Worm (Caenorhabditis elegans): Measurements from ENCODE around the gene unc-116.
"Not testable (repeated sequence)": the region's sequence is repeated elsewhere in the genome, so short reads cannot be mapped to it uniquely, and the experiment has no call there.

Gene unc-116

ce11 chrIII:8356407-8356881 is 1.5 kb upstream of the unc-116 start:
- TF ChIP-seq elt-1 (tag; optimal IDR thresholded peaks at IDR 0.05) (peak; percentile 15), nhr-28 (tag; optimal IDR thresholded peaks at IDR 0.05) (no peak), skn-1 (tag; optimal IDR thresholded peaks at IDR 0.05) (no peak), hmg-11 (tag; optimal IDR thresholded peaks at IDR 0.05) (peak; percentile 95), lsy-12 (tag; optimal IDR thresholded peaks at IDR 0.05) (peak; percentile 49), nhr-25 (tag; optimal IDR thresholded peaks at IDR 0.05) (peak; percentile 73), pha-4 (tag; optimal IDR thresholded peaks at IDR 0.05) (peak; percentile 82), nhr-23 (tag; optimal IDR thresholded peaks at IDR 0.05) (peak; percentile 46), lin-15B (tag; optimal IDR thresholded peaks at IDR 0.05) (peak; percentile 87), fkh-10 (GFP tag; optimal IDR thresholded peaks at IDR 0.05) (peak; percentile 11), ztf-11 (tag; optimal IDR thresholded peaks at IDR 0.05) (no peak), fkh-2 (tag; optimal IDR thresholded peaks at IDR 0.05) (no peak), egl-27 (tag; optimal IDR thresholded peaks at IDR 0.05) (no peak), R02D3.7 (tag; optimal IDR thresholded peaks at IDR 0.05) (peak; percentile 32), unc-39 (tag; optimal IDR thresholded peaks at IDR 0.05) (no peak), egl-5 (tag; optimal IDR thresholded peaks at IDR 0.05) (peak; percentile 47), ztf-4 (tag; optimal IDR thresholded peaks at IDR 0.05) (no peak), elt-2 (tag; optimal IDR thresholded peaks at IDR 0.05) (peak; percentile 49), lin-39 (tag; optimal IDR thresholded peaks at IDR 0.05) (peak; percentile 67), ceh-28 (tag; optimal IDR thresholded peaks at IDR 0.05) (peak; percentile 58), nhr-43 (tag; optimal IDR thresholded peaks at IDR 0.05; ENCODE audit: poor library complexity, severe bottlenecking) (peak; percentile 51), ceh-16 (tag; optimal IDR thresholded peaks at IDR 0.05) (no peak), mdl-1 (tag; optimal IDR thresholded peaks at IDR 0.05) (no peak), pqm-1 (tag; optimal IDR thresholded peaks at IDR 0.05) (peak; percentile 50), nhr-11 (tag; optimal IDR thresholded peaks at IDR 0.05) (peak; percentile 7), ama-1 (optimal IDR thresholded peaks at IDR 0.05) (peak; percentile 59), nfya-1 (tag; optimal IDR thresholded peaks at IDR 0.05; ENCODE audit: insufficient read depth) (peak; percentile 87), jun-1 (tag; optimal IDR thresholded peaks at IDR 0.05) (peak; percentile 80), snpc-4 (tag; optimal IDR thresholded peaks at IDR 0.05) (peak; percentile 70), zag-1 (tag; optimal IDR thresholded peaks at IDR 0.05) (no peak)

DNA sequence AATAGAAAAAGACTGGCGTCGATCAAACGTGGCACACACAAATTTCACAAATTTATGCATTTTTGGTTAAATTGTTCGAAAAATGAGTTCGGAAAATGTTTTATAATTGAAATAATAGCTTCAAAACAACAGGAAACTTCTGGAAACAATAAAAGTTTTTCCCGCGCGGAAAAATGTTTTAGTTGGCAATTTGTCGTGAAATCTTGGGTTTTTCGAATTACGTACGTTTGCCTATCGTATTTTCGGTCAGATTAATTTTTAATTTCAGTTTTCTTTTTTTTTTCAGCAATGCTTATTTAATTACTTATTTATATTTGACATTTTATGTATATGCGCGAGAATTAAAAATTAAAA is 465 bp upstream of the unc-116 start:
- TF ChIP-seq eor-1 (tag; optimal IDR thresholded peaks at IDR 0.05): no peak
- TF ChIP-seq skn-1 (tag; optimal IDR thresholded peaks at IDR 0.05): no peak
- TF ChIP-seq R02D3.7 (tag; optimal IDR thresholded peaks at IDR 0.05): no peak
- no peak for TF ChIP-seq snpc-4 (tag; optimal IDR thresholded peaks at IDR 0.05)
- no peak for TF ChIP-seq nhr-11 (tag; optimal IDR thresholded peaks at IDR 0.05)
- no peak for TF ChIP-seq mdl-1 (tag; optimal IDR thresholded peaks at IDR 0.05)
- TF ChIP-seq ceh-9 (tag; optimal IDR thresholded peaks at IDR 0.05): no peak
- TF ChIP-seq lin-39 (tag; optimal IDR thresholded peaks at IDR 0.05): no peak
- TF ChIP-seq nhr-77 (tag; optimal IDR thresholded peaks at IDR 0.05): no peak
- TF ChIP-seq daf-12 (tag; optimal IDR thresholded peaks at IDR 0.05): no peak
- TF ChIP-seq ceh-82 (tag; optimal IDR thresholded peaks at IDR 0.05): no peak
- TF ChIP-seq tbx-2 (tag; optimal IDR thresholded peaks at IDR 0.05): no peak
- TF ChIP-seq nhr-23 (tag; optimal IDR thresholded peaks at IDR 0.05): no peak

DNA sequence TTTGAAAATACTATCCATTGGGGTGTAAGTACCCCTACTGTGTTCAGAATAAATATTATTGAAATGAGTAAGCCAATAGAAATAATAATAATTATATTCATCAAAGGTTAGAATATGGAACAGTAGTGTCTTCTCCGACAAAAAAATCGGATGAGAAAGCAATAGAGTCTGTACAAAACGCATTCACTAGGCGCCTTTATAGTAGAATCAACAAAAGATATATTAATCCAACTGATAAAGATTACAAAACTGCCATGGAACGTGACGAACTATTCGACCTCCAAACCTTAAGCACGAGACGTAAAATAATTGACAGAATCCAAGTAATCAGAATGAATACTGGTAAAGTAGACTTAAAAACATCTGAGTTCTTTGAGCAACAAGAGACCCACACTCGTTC is 7.2 kb downstream of the unc-116 start, which contains the start of gene clc-29:
TSS of gene clc-29 (minus strand) at position 101 of the 400 bp plus-strand sequence.
- not testable (repeated sequence) for TF ChIP-seq mdl-1, eor-1, ceh-28 (tag; optimal IDR thresholded peaks at IDR 0.05)

ce11 chrIII:8344283-8344682 is 10.7 kb downstream of the unc-116 start, which contains the start of gene ZC262.7:
ZC262.7 (minus strand) TSS chrIII:8344336.
- TF ChIP-seq daf-12, nhr-23, nhr-237 (tag; optimal IDR thresholded peaks at IDR 0.05): not testable (repeated sequence)

Measured in whole organism, L3 larva.